Worm (Caenorhabditis elegans): Measurements from ENCODE around the gene str-103.

DNA sequence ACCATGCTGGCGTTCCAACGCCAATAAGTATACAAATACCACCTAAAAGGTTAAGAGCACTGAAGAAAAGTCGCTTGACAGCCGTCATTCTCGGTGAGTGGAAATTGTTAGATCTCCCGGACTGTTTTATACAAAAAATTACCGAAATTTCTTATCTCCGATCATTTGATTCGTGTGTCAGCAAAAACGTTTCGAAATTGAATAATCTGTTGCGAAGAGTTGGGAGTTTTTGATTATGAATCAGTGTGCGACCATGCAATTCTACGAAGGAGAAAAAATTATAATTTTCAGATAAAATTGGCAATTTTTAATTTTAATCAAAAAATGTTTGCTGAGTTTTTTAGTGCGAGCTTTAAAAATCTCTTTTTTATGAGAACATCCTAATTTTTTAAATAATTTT is 21.0 kb upstream of the str-103 start, which contains the start of gene clc-11:
- TF ChIP-seq W03F9.2 (tag; optimal IDR thresholded peaks at IDR 0.05) (no peak), dao-5 (tag; optimal IDR thresholded peaks at IDR 0.05) (no peak)

All from whole organism, L4/young adult.